Worm (Caenorhabditis elegans) whole organism, L2 larva: Measurements from ENCODE around the gene fbxa-104.

Experiments used
- C34F6.9 ChIP-seq: fragments of 150-350 bp; optimal IDR thresholded peaks from 2 replicates; lab custom pipeline; 2014; ENCODE audit warnings: missing biosample characterization, missing genetic modification characterization
- F13H6.1 ChIP-seq: sonication (generic microtip); optimal IDR thresholded peaks from 2 replicates; lab custom pipeline; 2016; ENCODE audit warnings: missing genetic modification characterization, missing compliant biosample characterization
- R02D3.7 ChIP-seq: fragments of 150-350 bp; optimal IDR thresholded peaks from 2 replicates; lab custom pipeline; 2014; ENCODE audit warnings: missing biosample characterization, missing genetic modification characterization
- ZK546.5 ChIP-seq: sonication (generic microtip); optimal IDR thresholded peaks from 2 replicates; lab custom pipeline; 2017; ENCODE audit warnings: missing biosample characterization, missing genetic modification characterization
- alr-1 ChIP-seq: fragments of 150-350 bp; optimal IDR thresholded peaks from 2 replicates; lab custom pipeline; 2014; ENCODE audit warnings: missing biosample characterization, missing genetic modification characterization
- aly-2 ChIP-seq: fragments of 150-350 bp; optimal IDR thresholded peaks from 2 replicates; lab custom pipeline; 2014; ENCODE audit warnings: missing biosample characterization, missing genetic modification characterization
- ama-1 ChIP-seq: fragments of 150-350 bp; optimal IDR thresholded peaks from 2 replicates; lab custom pipeline; 2018; ENCODE audit warnings: inconsistent platforms
- blmp-1 ChIP-seq: sonication (generic microtip); optimal IDR thresholded peaks from 2 replicates; lab custom pipeline; 2017; ENCODE audit warnings: missing genetic modification characterization, mild to moderate bottlenecking, missing compliant biosample characterization, antibody characterized with exemption, moderate library complexity; ENCODE audit not compliant: insufficient read depth
- ceh-16 ChIP-seq: fragments of 150-350 bp; optimal IDR thresholded peaks from 2 replicates; lab custom pipeline; 2014; ENCODE audit warnings: missing biosample characterization, missing genetic modification characterization
- ceh-82 ChIP-seq: fragments of 150-350 bp; optimal IDR thresholded peaks from 2 replicates; lab custom pipeline; 2014; ENCODE audit warnings: missing biosample characterization, missing genetic modification characterization
- crh-2 ChIP-seq: sonication (generic microtip); optimal IDR thresholded peaks from 2 replicates; lab custom pipeline; 2017; ENCODE audit warnings: missing biosample characterization, missing genetic modification characterization
- dmd-4 ChIP-seq: sonication (generic microtip); optimal IDR thresholded peaks from 2 replicates; lab custom pipeline; 2017; ENCODE audit warnings: missing biosample characterization, missing genetic modification characterization
- egl-27 ChIP-seq: sonication (generic microtip); optimal IDR thresholded peaks from 3 replicates; lab custom pipeline; 2017; ENCODE audit warnings: missing biosample characterization, missing genetic modification reagents, missing genetic modification characterization
- elt-1 ChIP-seq: fragments of 150-350 bp; optimal IDR thresholded peaks from 2 replicates; lab custom pipeline; 2014; ENCODE audit warnings: missing biosample characterization, missing genetic modification characterization
- elt-3 ChIP-seq: sonication (generic microtip); optimal IDR thresholded peaks from 2 replicates; lab custom pipeline; 2017; ENCODE audit warnings: missing biosample characterization, missing genetic modification characterization
- fos-1 ChIP-seq: fragments of 150-350 bp; optimal IDR thresholded peaks from 2 replicates; lab custom pipeline; 2014; ENCODE audit warnings: missing biosample characterization, missing genetic modification characterization
- gmeb-1 ChIP-seq: fragments of 150-350 bp; optimal IDR thresholded peaks from 2 replicates; lab custom pipeline; 2014; ENCODE audit warnings: missing biosample characterization, missing genetic modification characterization
- lin-13 ChIP-seq: fragments of 150-350 bp; optimal IDR thresholded peaks from 2 replicates; lab custom pipeline; 2014; ENCODE audit warnings: missing biosample characterization, missing genetic modification reagents, missing genetic modification characterization
- lin-39 ChIP-seq: fragments of 150-350 bp; optimal IDR thresholded peaks from 2 replicates; lab custom pipeline; 2014; ENCODE audit warnings: missing biosample characterization, missing genetic modification reagents, missing genetic modification characterization
- lsy-2 ChIP-seq, 2 experiments: fragments of 150-350 bp in 1 of 2; sonication (generic microtip) in 1 of 2; optimal IDR thresholded peaks; 2 replicates each; lab custom pipeline; 2014 to 2017; ENCODE audit warnings: missing biosample characterization in 2 of 2, missing genetic modification characterization in 2 of 2
- mab-5 ChIP-seq: fragments of 150-350 bp; optimal IDR thresholded peaks from 2 replicates; lab custom pipeline; 2014; ENCODE audit warnings: missing biosample characterization, missing genetic modification characterization
- mdl-1 ChIP-seq, 2 experiments: fragments of 150-350 bp in 1 of 2; sonication (generic microtip) in 1 of 2; optimal IDR thresholded peaks; 2 replicates each; lab custom pipeline; 2017; ENCODE audit warnings: missing biosample characterization in 2 of 2, missing genetic modification characterization in 2 of 2
- nhr-10 ChIP-seq: sonication (generic microtip); optimal IDR thresholded peaks from 2 replicates; lab custom pipeline; 2017; ENCODE audit warnings: missing biosample characterization, missing genetic modification characterization
- nhr-11 ChIP-seq: fragments of 150-350 bp; optimal IDR thresholded peaks from 2 replicates; lab custom pipeline; 2014; ENCODE audit warnings: missing biosample characterization, missing genetic modification characterization
- nhr-12 ChIP-seq: fragments of 150-350 bp; optimal IDR thresholded peaks from 2 replicates; lab custom pipeline; 2014; ENCODE audit warnings: missing biosample characterization, missing genetic modification characterization
- nhr-129 ChIP-seq: fragments of 150-350 bp; optimal IDR thresholded peaks from 2 replicates; lab custom pipeline; 2014; ENCODE audit warnings: missing biosample characterization, missing genetic modification characterization
- nhr-21 ChIP-seq: fragments of 150-350 bp; optimal IDR thresholded peaks from 2 replicates; lab custom pipeline; 2014; ENCODE audit warnings: missing biosample characterization, missing genetic modification characterization
- nhr-23 ChIP-seq: fragments of 150-350 bp; optimal IDR thresholded peaks from 2 replicates; lab custom pipeline; 2014; ENCODE audit warnings: missing biosample characterization, missing genetic modification reagents, missing genetic modification characterization
- nhr-25 ChIP-seq: fragments of 150-350 bp; sonication (generic microtip); optimal IDR thresholded peaks from 3 replicates; lab custom pipeline; 2014; ENCODE audit warnings: missing biosample characterization, missing genetic modification characterization
- nhr-6 ChIP-seq: fragments of 150-350 bp; optimal IDR thresholded peaks from 2 replicates; lab custom pipeline; 2014; ENCODE audit warnings: missing biosample characterization, missing genetic modification characterization
- nhr-77 ChIP-seq: fragments of 150-350 bp; optimal IDR thresholded peaks from 2 replicates; lab custom pipeline; 2014; ENCODE audit warnings: missing biosample characterization, missing genetic modification characterization
- peb-1 ChIP-seq: fragments of 150-350 bp; optimal IDR thresholded peaks from 2 replicates; lab custom pipeline; 2014; ENCODE audit warnings: missing biosample characterization, missing genetic modification characterization
- skn-1 ChIP-seq: sonication (generic microtip); optimal IDR thresholded peaks from 2 replicates; lab custom pipeline; 2017; ENCODE audit warnings: missing biosample characterization, missing genetic modification characterization
- sma-3 ChIP-seq: sonication (generic microtip); optimal IDR thresholded peaks from 2 replicates; lab custom pipeline; 2016; ENCODE audit warnings: missing genetic modification reagents, missing genetic modification characterization, missing compliant biosample characterization
- snpc-4 ChIP-seq: fragments of 150-350 bp; optimal IDR thresholded peaks from 2 replicates; lab custom pipeline; 2014; ENCODE audit warnings: missing biosample characterization, missing genetic modification characterization
- unc-39 ChIP-seq: fragments of 150-350 bp; optimal IDR thresholded peaks from 2 replicates; lab custom pipeline; 2014; ENCODE audit warnings: missing biosample characterization, missing genetic modification characterization
- unc-62 ChIP-seq: fragments of 150-350 bp; optimal IDR thresholded peaks from 2 replicates; lab custom pipeline; 2014; ENCODE audit warnings: missing biosample characterization, missing genetic modification reagents, missing genetic modification characterization
- zag-1 ChIP-seq: fragments of 150-350 bp; optimal IDR thresholded peaks from 2 replicates; lab custom pipeline; 2014; ENCODE audit warnings: missing biosample characterization, missing genetic modification characterization
- ztf-11 ChIP-seq: sonication (generic microtip); optimal IDR thresholded peaks from 2 replicates; lab custom pipeline; 2017; ENCODE audit warnings: missing biosample characterization, missing genetic modification characterization
- ztf-4 ChIP-seq: fragments of 150-350 bp; optimal IDR thresholded peaks from 2 replicates; lab custom pipeline; 2014; ENCODE audit warnings: missing biosample characterization, missing genetic modification characterization

Gene fbxa-104

DNA sequence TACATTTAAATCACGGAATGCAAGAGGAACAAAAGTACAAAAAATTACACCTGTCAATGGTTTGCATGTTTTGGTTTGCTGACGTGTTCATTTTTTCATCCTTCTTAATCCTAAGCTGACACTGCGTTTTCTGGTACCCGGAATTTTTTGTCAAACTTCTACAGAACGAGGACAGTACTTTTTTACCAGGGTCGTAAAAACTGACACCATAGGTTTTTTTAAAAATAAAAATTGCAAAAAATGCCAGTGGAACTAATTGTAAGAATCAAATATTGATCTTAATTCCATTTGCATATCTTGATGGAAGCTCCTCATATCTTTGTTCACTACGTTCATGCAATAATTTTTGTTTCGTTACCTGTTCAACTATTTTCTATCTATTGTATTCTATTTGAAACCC lies 18.6 kb downstream of the fbxa-104 start, which contains the start of gene srh-258:
TSS of gene srh-258 (plus strand) at position 301 of the 400 bp plus-strand sequence.
- TF ChIP-seq elt-1 = no peak
- TF ChIP-seq nhr-129 (tag; lab: Kevin White, UChicago) = no peak
- TF ChIP-seq R02D3.7 (tag; lab: Kevin White, UChicago) = no peak
- no peak for TF ChIP-seq snpc-4 (tag; lab: Kevin White, UChicago)
- TF ChIP-seq egl-27 = no peak
- no peak for TF ChIP-seq alr-1
- TF ChIP-seq unc-62 (GFP tag; lab: Kevin White, UChicago) = no peak
- TF ChIP-seq nhr-12 (tag; lab: Kevin White, UChicago) = no peak

DNA sequence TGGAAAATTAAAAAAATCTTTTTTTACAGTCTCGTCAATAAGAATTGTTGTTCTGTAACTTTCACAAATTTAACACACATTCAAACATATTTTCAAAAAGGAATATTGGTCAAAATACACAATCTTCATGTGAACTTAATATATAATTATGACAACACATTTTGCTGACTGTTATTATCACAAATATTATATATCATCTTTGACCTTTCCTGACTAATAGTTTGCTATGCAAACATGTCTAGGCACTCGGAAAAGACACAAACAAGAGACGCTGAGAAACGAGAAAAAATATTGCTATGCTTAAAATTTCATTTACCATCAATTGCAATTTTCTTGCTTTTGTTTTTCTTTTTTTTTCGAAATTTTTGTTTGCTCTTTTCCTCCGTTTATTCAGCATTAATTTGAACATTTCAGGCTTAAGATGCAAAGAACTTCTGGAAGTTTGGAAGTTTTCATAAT lies 21.6 kb downstream of the fbxa-104 start, which contains the start of gene fbxa-135:
TSS of gene fbxa-135 (plus strand) at position 409 of the 459 bp plus-strand sequence.
- TF ChIP-seq fos-1 = peak; percentile 16
- TF ChIP-seq ama-1 (lab: Kevin White, UChicago) = no peak
- TF ChIP-seq elt-1 = no peak

DNA sequence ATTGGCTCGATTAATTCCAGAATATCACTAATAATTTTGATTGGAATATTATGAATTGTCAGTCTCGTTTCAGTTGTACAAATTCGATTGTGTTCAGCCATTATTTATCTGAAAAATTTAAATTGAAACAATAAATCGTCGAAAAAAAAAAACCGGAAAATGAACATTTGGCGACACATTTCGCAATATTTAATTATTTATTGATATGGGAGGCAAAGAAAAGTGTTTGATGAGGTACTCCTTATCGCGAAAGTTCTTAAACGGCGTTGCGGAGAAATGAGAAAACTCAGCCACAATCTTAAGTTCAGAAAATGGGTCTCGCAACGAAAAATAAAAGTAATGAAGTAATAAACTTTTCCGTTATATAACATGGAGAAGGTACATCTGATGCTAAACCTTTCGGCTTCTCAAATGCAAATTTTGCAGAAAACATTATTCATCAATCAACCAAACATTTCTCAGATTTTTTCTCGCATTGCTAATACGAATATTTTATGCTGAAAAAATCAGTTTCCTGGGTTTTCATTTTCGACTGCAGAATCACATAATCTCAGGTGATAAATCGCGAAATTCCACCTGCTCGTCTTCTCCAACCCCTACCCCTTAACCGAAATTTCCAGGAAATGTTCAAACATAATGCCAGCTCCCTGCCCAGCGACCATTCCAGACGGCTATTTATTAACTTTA lies 23.6 kb downstream of the fbxa-104 start, which contains the start of the genes T06E6.15 and sri-7:
TSS of gene T06E6.15 (minus strand) at position 101 of the 687 bp plus-strand sequence.
TSS of gene sri-7 (plus strand) at position 637 of the 687 bp plus-strand sequence.
- TF ChIP-seq nhr-25 (tag; lab: Kevin White, UChicago) (no peak), fos-1 (peak; percentile 33)
- TF ChIP-seq, all 48 proteins: peak for 1

DNA sequence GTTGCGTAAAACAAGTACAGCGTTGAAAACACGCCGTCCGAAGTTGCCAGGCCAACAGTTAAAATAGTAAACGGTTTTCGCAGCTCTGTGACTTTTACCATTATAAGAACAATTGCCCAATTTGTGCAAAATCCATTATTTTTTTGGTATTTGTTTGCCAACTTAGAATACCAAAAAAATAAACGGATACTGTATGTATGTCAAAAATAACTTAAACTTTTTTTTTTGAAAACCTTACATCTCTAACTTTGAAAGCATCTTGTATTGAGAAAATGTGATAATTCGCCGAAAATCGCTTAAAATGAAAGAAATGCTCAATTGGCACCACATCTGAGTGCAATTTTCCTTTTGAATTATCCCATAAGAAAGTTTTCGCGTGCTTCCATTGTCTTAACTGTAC lies 24.8 kb downstream of the fbxa-104 start, which contains the start of gene fbxa-199:
TSS of gene fbxa-199 (minus strand) at position 101 of the 400 bp plus-strand sequence.
- TF ChIP-seq R02D3.7 (tag; lab: Kevin White, UChicago) = no peak
- no peak for TF ChIP-seq skn-1

DNA sequence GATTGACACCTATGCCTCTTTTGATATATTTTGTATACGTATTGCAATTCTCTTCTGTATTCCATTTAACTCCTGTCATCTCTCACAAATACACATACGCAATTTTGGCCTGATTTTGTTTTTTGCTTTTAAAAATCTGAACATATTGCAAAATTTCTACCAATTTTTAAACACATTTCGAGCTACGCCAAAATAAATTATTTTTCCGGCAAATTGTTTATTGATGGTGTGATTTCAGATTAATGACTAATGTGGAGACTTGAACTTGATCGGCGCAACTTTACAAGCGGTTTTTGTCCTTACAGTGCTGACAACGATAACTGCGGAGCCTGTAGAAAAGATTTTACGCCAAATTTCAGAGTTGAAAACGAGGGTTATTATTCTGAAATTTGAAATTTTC lies 26.3 kb downstream of the fbxa-104 start:
- TF ChIP-seq C34F6.9 (tag; lab: Kevin White, UChicago) (no peak), nhr-6 (tag; lab: Kevin White, UChicago) (no peak), unc-39 (tag; lab: Kevin White, UChicago) (no peak), nhr-12 (tag; lab: Kevin White, UChicago) (no peak), F13H6.1 (tag; lab: Kevin White, UChicago) (no peak), crh-2 (no peak), blmp-1 (tag; lab: Kevin White, UChicago) (no peak), sma-3 (GFP tag; lab: Kevin White, UChicago) (no peak), gmeb-1 (tag; lab: Kevin White, UChicago) (no peak), zag-1 (tag; lab: Kevin White, UChicago) (no peak), elt-3 (tag; lab: Kevin White, UChicago) (no peak), nhr-10 (tag; lab: Kevin White, UChicago) (no peak), lin-39 (tag; lab: Kevin White, UChicago) (no peak), ceh-82 (no peak), peb-1 (tag; lab: Kevin White, UChicago) (no peak), unc-62 (GFP tag; lab: Kevin White, UChicago) (no peak), ztf-11 (tag; lab: Kevin White, UChicago) (no peak), nhr-23 (no peak), egl-27 (no peak), lsy-2 (tag; optimal IDR thresholded peaks at IDR 0.05; lab: Kevin White, UChicago) (no peak)

DNA sequence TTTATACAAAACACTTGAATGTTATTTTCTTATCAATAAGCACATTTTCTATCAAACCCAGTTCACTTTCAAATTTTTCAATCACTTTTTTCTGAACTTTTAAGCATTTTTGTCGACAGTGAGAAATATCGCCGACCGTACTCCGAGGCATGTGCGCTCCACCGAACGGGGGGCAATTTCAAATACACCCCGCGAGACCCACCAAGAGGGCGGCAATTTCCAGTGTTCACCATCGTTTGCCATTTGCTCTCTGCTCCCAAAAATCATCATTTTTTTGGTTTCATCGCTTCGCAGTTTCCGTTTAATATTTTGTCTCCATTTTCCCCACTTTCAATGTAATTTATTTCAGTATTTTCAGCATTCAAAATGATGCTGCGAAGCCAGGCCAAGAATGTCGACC lies 28.1 kb downstream of the fbxa-104 start, which contains the start of gene cyb-3:
TSS of gene cyb-3 (plus strand) at position 350 of the 400 bp plus-strand sequence.
- TF ChIP-seq ZK546.5 = no peak
- no peak for TF ChIP-seq nhr-23
- TF ChIP-seq ztf-11 (tag; lab: Kevin White, UChicago) = no peak
- no peak for TF ChIP-seq ztf-4 (tag; lab: Kevin White, UChicago)
- no peak for TF ChIP-seq nhr-77 (tag; lab: Kevin White, UChicago)
- TF ChIP-seq ceh-16 (tag; lab: Kevin White, UChicago) = no peak
- no peak for TF ChIP-seq mab-5 (tag; lab: Kevin White, UChicago)
- no peak for TF ChIP-seq alr-1
- TF ChIP-seq crh-2 = no peak
- TF ChIP-seq mdl-1 (tag; optimal IDR thresholded peaks at IDR 0.05; lab: Kevin White, UChicago) = no peak
- TF ChIP-seq elt-3 (tag; lab: Kevin White, UChicago) = no peak
- no peak for TF ChIP-seq gmeb-1 (tag; lab: Kevin White, UChicago)
- no peak for TF ChIP-seq nhr-11 (tag; lab: Kevin White, UChicago)
- TF ChIP-seq R02D3.7 (tag; lab: Kevin White, UChicago) = no peak
- no peak for TF ChIP-seq lsy-2 (tag; optimal IDR thresholded peaks at IDR 0.05; lab: Kevin White, UChicago)
- TF ChIP-seq lin-13 (GFP tag; lab: Kevin White, UChicago) = no peak
- TF ChIP-seq nhr-21 = no peak
- TF ChIP-seq aly-2 (tag; lab: Kevin White, UChicago) = no peak
- no peak for TF ChIP-seq nhr-6 (tag; lab: Kevin White, UChicago)
- no peak for TF ChIP-seq dmd-4
